Worm (Caenorhabditis elegans) whole organism, mixed stage, embryonic: ENCODE data around the gene egal-1.

Source experiments
- bed-3 ChIP-seq: fragments of 200-800 bp; sonication (Bioruptor generic); optimal IDR thresholded peaks from 3 replicates; lab custom pipeline; 2018; ENCODE audit warnings: mild to moderate bottlenecking, missing genetic modification characterization, moderate library complexity, missing compliant biosample characterization
- ceh-43 ChIP-seq: fragments of 200-800 bp; sonication (Bioruptor generic); optimal IDR thresholded peaks from 2 replicates; lab custom pipeline; 2018; ENCODE audit warnings: mild to moderate bottlenecking, missing genetic modification characterization, moderate library complexity, missing compliant biosample characterization
- ces-1 ChIP-seq: fragments of 150-350 bp; optimal IDR thresholded peaks from 2 replicates; lab custom pipeline; 2014; ENCODE audit warnings: missing biosample characterization, missing genetic modification reagents, missing genetic modification characterization
- cnd-1 ChIP-seq: fragments of 200-800 bp; sonication (Bioruptor generic); optimal IDR thresholded peaks from 2 replicates; lab custom pipeline; 2018; ENCODE audit warnings: mild to moderate bottlenecking, missing genetic modification characterization, missing compliant biosample characterization
- drap-1 ChIP-seq: fragments of 200-800 bp; sonication (Bioruptor generic); optimal IDR thresholded peaks from 3 replicates; lab custom pipeline; 2018; ENCODE audit warnings: mild to moderate bottlenecking, missing genetic modification characterization, missing compliant biosample characterization
- elt-1 ChIP-seq: sonication (generic microtip); optimal IDR thresholded peaks from 2 replicates; lab custom pipeline; 2017; ENCODE audit warnings: missing genetic modification characterization, mild to moderate bottlenecking, missing compliant biosample characterization, antibody characterized with exemption, moderate library complexity, borderline replicate concordance; ENCODE audit not compliant: insufficient read depth
- elt-3 ChIP-seq: fragments of 150-350 bp; optimal IDR thresholded peaks from 2 replicates; lab custom pipeline; 2014; ENCODE audit warnings: missing biosample characterization, missing genetic modification characterization
- flh-1 ChIP-seq: fragments of 200-800 bp; sonication (Bioruptor generic); optimal IDR thresholded peaks from 2 replicates; lab custom pipeline; 2018; ENCODE audit warnings: mild to moderate bottlenecking, missing genetic modification characterization, moderate library complexity, missing compliant biosample characterization
- lin-32 ChIP-seq: fragments of 200-800 bp; sonication (Bioruptor generic); optimal IDR thresholded peaks from 2 replicates; lab custom pipeline; 2018; ENCODE audit warnings: mild to moderate bottlenecking, missing genetic modification characterization, missing compliant biosample characterization
- mab-5 ChIP-seq: fragments of 150-350 bp; optimal IDR thresholded peaks from 2 replicates; lab custom pipeline; 2014; ENCODE audit warnings: missing biosample characterization, missing genetic modification characterization
- mep-1 ChIP-seq: fragments of 150-350 bp; optimal IDR thresholded peaks from 2 replicates; lab custom pipeline; 2017; ENCODE audit warnings: missing biosample characterization, missing genetic modification reagents, missing genetic modification characterization, inconsistent platforms
- nhr-12 ChIP-seq: fragments of 150-350 bp; optimal IDR thresholded peaks from 2 replicates; lab custom pipeline; 2014; ENCODE audit warnings: missing biosample characterization, missing genetic modification characterization
- nhr-237 ChIP-seq: fragments of 150-350 bp; optimal IDR thresholded peaks from 2 replicates; lab custom pipeline; 2014; ENCODE audit warnings: missing biosample characterization, missing genetic modification characterization
- nhr-28 ChIP-seq: fragments of 150-350 bp; optimal IDR thresholded peaks from 2 replicates; lab custom pipeline; 2014; ENCODE audit warnings: missing biosample characterization, missing genetic modification characterization
- nhr-76 ChIP-seq: sonication (generic microtip); optimal IDR thresholded peaks from 2 replicates; lab custom pipeline; 2017; ENCODE audit warnings: missing biosample characterization, missing genetic modification characterization
- sem-2 ChIP-seq: fragments of 200-800 bp; sonication (Bioruptor generic); optimal IDR thresholded peaks from 2 replicates; lab custom pipeline; 2018; ENCODE audit warnings: mild to moderate bottlenecking, missing genetic modification characterization, missing compliant biosample characterization
- sptf-1 ChIP-seq: sonication (generic microtip); optimal IDR thresholded peaks from 2 replicates; lab custom pipeline; 2017; ENCODE audit warnings: mild to moderate bottlenecking, missing genetic modification characterization, moderate library complexity, missing compliant biosample characterization
- tbx-8 ChIP-seq: fragments of 200-800 bp; sonication (Bioruptor generic); optimal IDR thresholded peaks from 2 replicates; lab custom pipeline; 2018; ENCODE audit warnings: mild to moderate bottlenecking, missing genetic modification characterization, moderate library complexity, missing compliant biosample characterization
- unc-62 ChIP-seq: fragments of 150-350 bp; optimal IDR thresholded peaks from 2 replicates; lab custom pipeline; 2014; ENCODE audit warnings: missing biosample characterization, missing genetic modification reagents, missing genetic modification characterization
- ztf-11 ChIP-seq: fragments of 150-350 bp; optimal IDR thresholded peaks from 2 replicates; lab custom pipeline; 2014; ENCODE audit warnings: missing biosample characterization, missing genetic modification characterization

egal-1 gene

DNA sequence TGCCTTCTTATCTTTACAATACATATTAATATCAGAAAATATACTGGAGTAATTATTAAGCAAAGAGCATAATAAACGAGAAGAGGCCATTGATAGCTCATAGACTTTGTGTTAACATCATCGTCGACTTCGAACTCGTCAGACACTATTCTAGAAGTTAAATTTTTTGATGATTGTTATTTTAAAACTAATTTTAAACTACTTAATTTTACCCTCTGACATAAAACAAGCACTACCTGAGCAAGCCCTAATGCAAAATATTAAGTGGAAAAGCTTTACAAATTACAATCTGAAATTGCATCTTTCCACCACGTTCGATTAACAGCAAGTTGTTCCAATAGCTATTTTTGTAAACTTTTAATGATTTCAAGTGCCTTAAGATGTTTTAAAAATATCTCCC lies 45.5 kb downstream of the egal-1 start, which contains the start of gene srv-17:
TSS of gene srv-17 (minus strand) at position 101 of the 400 bp plus-strand sequence.
- TF ChIP-seq ces-1 (GFP tag; lab: Kevin White, UChicago) (no peak), lin-32 (GFP tag; lab: Kevin White, UChicago) (no peak), tbx-8 (no peak), unc-62 (GFP tag; lab: Kevin White, UChicago) (no peak), sem-2 (GFP tag; lab: Kevin White, UChicago) (no peak), flh-1 (GFP tag; lab: Kevin White, UChicago) (no peak), nhr-76 (tag; lab: Kevin White, UChicago) (no peak), ceh-43 (no peak), ztf-11 (tag; lab: Kevin White, UChicago) (no peak), nhr-12 (tag; lab: Kevin White, UChicago) (no peak), bed-3 (GFP tag; lab: Kevin White, UChicago) (no peak)

DNA sequence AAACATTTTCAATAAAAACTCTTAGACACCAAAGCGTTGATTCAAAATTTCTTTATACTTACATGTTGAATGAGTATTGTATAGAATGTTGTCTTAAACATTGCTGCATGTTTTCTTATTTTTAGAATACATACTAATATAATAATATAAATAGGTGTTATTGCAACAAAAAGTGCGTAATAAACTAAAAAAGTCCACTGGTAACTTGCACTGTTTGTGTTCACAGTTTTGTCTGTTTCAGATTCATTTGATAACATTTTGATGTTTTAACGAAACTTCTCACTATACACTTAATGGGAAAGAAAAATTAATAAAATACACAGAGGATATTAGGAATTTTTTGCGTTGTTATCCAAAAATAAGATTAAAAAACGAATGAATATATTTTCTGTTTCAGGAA lies 49.2 kb downstream of the egal-1 start, which contains the start of gene srv-19:
TSS of gene srv-19 (minus strand) at position 101 of the 400 bp plus-strand sequence.
- no peak for TF ChIP-seq elt-1
- TF ChIP-seq nhr-12 (tag; lab: Kevin White, UChicago): no peak
- no peak for TF ChIP-seq nhr-28 (tag; lab: Kevin White, UChicago)
- no peak for TF ChIP-seq mab-5
- no peak for TF ChIP-seq flh-1 (GFP tag; lab: Kevin White, UChicago)
- no peak for TF ChIP-seq cnd-1 (tag; lab: Kevin White, UChicago)
- no peak for TF ChIP-seq mep-1 (tag; lab: Kevin White, UChicago)
- no peak for TF ChIP-seq nhr-237 (tag; lab: Kevin White, UChicago)
- no peak for TF ChIP-seq ztf-11 (tag; lab: Kevin White, UChicago)

DNA sequence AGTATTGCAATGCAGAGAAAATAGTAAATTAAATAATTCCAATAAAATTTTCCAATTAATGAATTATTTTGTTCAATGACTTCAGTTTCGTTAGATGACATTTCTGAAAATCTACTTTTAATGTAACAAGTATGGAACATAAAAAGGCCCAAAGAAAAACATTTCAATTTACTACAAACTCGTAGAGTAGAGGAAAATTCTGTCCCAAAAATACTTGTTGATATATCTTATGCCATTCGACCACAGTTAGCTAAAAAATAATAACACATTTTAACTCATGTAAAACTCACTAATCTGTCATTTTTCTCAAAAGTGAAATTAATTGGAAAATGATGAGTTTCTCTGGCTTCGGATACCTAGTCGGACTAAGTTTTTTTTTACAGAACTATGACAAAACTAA lies 52.7 kb downstream of the egal-1 start, which contains the start of gene srv-21:
TSS of gene srv-21 (minus strand) at position 101 of the 400 bp plus-strand sequence.
- TF ChIP-seq drap-1 (GFP tag; lab: Kevin White, UChicago) (no peak), mab-5 (no peak), sptf-1 (tag; lab: Kevin White, UChicago) (no peak), elt-3 (tag; lab: Kevin White, UChicago) (no peak)
- TF ChIP-seq, all 35 proteins: peak for 0
